Worm (Caenorhabditis elegans): ENCODE results near the gene str-230.
"Not testable (repeated sequence)": the region's sequence is repeated elsewhere in the genome, so short reads cannot be mapped to it uniquely, and the experiment has no call there.

Gene str-230

DNA sequence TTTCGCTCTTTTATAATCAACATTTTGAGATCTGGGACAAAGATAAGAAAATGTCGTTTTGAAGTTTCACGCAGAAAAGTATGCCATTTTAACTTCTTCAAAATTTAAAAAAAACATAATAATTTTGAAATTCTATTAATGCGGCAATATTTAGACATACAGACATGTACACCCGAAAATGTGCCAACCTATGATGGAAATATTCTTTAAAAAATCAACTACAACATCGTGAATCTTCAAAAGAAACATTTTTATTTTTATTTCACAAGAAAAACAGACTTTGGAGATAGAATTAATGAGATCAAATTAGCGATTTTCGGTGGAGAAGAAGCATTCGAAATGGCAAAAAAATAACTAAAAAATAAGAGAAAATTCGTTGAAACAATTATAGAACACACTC lies 4.5 kb upstream of the str-230 start, which contains the start of gene T16A9.5:
TSS of gene T16A9.5 (minus strand) at position 101 of the 400 bp plus-strand sequence.
- TF ChIP-seq sea-1 (GFP tag; conservative IDR thresholded peaks at IDR 0.05) (no peak), B0310.2 (tag; optimal IDR thresholded peaks at IDR 0.05) (no peak), ama-1 (optimal IDR thresholded peaks at IDR 0.05) (no peak), hnd-1 (tag; optimal IDR thresholded peaks at IDR 0.05) (no peak), ceh-13 (GFP tag; optimal IDR thresholded peaks at IDR 0.05) (no peak), ceh-36 (tag; optimal IDR thresholded peaks at IDR 0.05) (no peak), aly-1 (tag; optimal IDR thresholded peaks at IDR 0.05) (no peak), tbx-37 (GFP tag; conservative IDR thresholded peaks at IDR 0.05) (no peak)

DNA sequence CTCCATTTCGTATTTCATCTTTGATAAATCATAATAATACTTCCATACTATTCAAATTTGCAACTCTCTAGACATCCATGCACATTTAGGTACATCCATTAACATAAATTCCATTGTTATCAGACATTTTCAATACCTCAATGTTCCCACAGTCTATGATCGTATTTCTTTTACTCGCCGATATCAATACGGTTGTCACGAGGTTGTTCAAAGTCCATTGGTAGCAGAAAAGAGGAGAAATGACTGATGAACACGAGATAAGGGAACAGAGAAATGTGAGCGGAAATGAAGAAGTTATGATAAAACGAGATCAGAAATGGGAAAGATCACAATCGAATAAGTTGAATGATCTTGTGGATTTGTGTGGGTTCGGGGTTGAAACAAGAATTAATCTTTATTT lies 2.2 kb upstream of the str-230 start:
- TF ChIP-seq ceh-13 (GFP tag; optimal IDR thresholded peaks at IDR 0.05) (no peak), sea-1 (GFP tag; conservative IDR thresholded peaks at IDR 0.05) (no peak), tra-4 (tag; optimal IDR thresholded peaks at IDR 0.05) (no peak), B0310.2 (tag; optimal IDR thresholded peaks at IDR 0.05) (no peak), F13C5.2 (tag; optimal IDR thresholded peaks at IDR 0.05) (no peak)

ce11 chrV:14205214-14205613 lies 5.4 kb downstream of the str-230 start, which contains the start of gene T16A9.3:
TSS of gene T16A9.3 (plus strand) at chrV:14205514.
- not testable (repeated sequence) for TF ChIP-seq tbx-37 (GFP tag; conservative IDR thresholded peaks at IDR 0.05); hmg-4 (GFP tag; optimal IDR thresholded peaks at IDR 0.05); ceh-36 (tag; optimal IDR thresholded peaks at IDR 0.05)

DNA sequence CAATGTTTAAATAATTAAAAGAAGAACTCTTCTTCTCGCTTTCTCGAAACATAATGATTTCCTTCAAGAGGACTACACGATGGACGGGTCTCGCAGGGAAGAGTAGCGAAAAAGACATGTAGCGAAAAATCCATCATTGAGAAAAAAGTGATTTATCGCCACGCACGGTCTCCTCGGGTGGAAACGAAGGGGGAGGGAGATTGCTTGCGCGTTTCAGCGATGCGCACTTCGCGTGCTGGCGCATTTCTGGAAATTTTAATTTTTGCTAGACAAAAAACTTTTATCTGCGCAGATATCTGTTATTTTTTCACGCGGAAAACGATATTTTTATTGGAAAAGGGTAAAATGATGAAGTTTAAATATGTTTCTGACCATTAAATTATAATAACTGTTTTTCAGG lies 6.8 kb downstream of the str-230 start:
- 0 out of 2 replicates have a peak, but pooled peaks have one; percentile 42 for TF ChIP-seq tbx-11 (GFP tag; IDR thresholded peaks at IDR 0.05)

- TF ChIP-seq sea-1 (GFP tag; conservative IDR thresholded peaks at IDR 0.05), result no peak
- no peak for TF ChIP-seq hnd-1 (tag; optimal IDR thresholded peaks at IDR 0.05)
- TF ChIP-seq B0310.2 (tag; optimal IDR thresholded peaks at IDR 0.05), result no peak
- no peak for TF ChIP-seq tra-4 (tag; optimal IDR thresholded peaks at IDR 0.05)
- TF ChIP-seq ceh-36 (tag; optimal IDR thresholded peaks at IDR 0.05), result no peak
- no peak for TF ChIP-seq ama-1 (optimal IDR thresholded peaks at IDR 0.05)
- TF ChIP-seq ceh-13 (GFP tag; optimal IDR thresholded peaks at IDR 0.05), result no peak
- no peak for TF ChIP-seq ets-7 (tag; optimal IDR thresholded peaks at IDR 0.05)
- TF ChIP-seq pes-1 (GFP tag; IDR thresholded peaks at IDR 0.05), result no peak
- no peak for TF ChIP-seq aly-1 (tag; optimal IDR thresholded peaks at IDR 0.05)
- TF ChIP-seq F13C5.2 (tag; optimal IDR thresholded peaks at IDR 0.05), result no peak
- TF ChIP-seq flt-1 (GFP tag; IDR thresholded peaks at IDR 0.05), result no peak
- TF ChIP-seq tbx-11 (GFP tag; IDR thresholded peaks at IDR 0.05), result no peak
These were observed 10.6 kb downstream of the str-230 start for ce11 chrV:14200086-14200485.

DNA sequence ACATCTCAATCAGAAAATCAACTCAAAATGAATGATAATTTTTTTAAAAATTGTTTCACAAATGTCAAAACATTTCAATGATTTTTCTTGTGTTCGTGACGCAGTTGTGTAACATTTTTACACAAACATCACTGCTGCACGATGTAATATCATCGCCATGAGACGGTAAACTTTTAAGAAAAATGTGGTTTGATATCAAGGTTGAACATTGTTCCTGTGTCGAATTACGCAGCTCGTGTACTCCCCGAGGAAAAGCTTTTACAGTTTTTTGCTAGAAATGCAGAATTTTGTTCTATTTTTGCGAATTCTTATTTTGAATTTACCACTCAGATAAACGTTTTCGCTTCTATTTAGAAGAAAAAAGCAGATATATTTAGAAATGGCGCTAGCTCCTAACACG lies 13.0 kb downstream of the str-230 start:
- TF ChIP-seq ama-1 (optimal IDR thresholded peaks at IDR 0.05) (no peak), tra-4 (tag; optimal IDR thresholded peaks at IDR 0.05) (no peak), tbx-37 (GFP tag; conservative IDR thresholded peaks at IDR 0.05) (no peak), hmbx-1 (tag; optimal IDR thresholded peaks at IDR 0.05) (no peak), B0310.2 (tag; optimal IDR thresholded peaks at IDR 0.05) (no peak), scrt-1 (GFP tag; IDR thresholded peaks at IDR 0.05) (no peak), hnd-1 (tag; optimal IDR thresholded peaks at IDR 0.05) (no peak), ets-7 (tag; optimal IDR thresholded peaks at IDR 0.05) (no peak), sea-1 (GFP tag; conservative IDR thresholded peaks at IDR 0.05) (no peak)

- TF ChIP-seq ceh-13 (GFP tag; optimal IDR thresholded peaks at IDR 0.05), result no peak
- no peak for TF ChIP-seq B0310.2 (tag; optimal IDR thresholded peaks at IDR 0.05)
- TF ChIP-seq F13C5.2 (tag; optimal IDR thresholded peaks at IDR 0.05), result no peak
- TF ChIP-seq ama-1 (optimal IDR thresholded peaks at IDR 0.05), result no peak
- no peak for TF ChIP-seq hmg-4 (GFP tag; optimal IDR thresholded peaks at IDR 0.05)
- no peak for TF ChIP-seq hmbx-1 (tag; optimal IDR thresholded peaks at IDR 0.05)
- no peak for TF ChIP-seq tbx-37 (GFP tag; conservative IDR thresholded peaks at IDR 0.05)
These were observed 16.1 kb downstream of the str-230 start for ce11 chrV:14194514-14194913.

- TF ChIP-seq F13C5.2 (tag; optimal IDR thresholded peaks at IDR 0.05), result no peak
- no peak for TF ChIP-seq ama-1 (optimal IDR thresholded peaks at IDR 0.05)
- no peak for TF ChIP-seq ceh-13 (GFP tag; optimal IDR thresholded peaks at IDR 0.05)
- TF ChIP-seq aly-1 (tag; optimal IDR thresholded peaks at IDR 0.05), result no peak
- no peak for TF ChIP-seq hmbx-1 (tag; optimal IDR thresholded peaks at IDR 0.05)
- TF ChIP-seq B0310.2 (tag; optimal IDR thresholded peaks at IDR 0.05), result no peak
- no peak for TF ChIP-seq scrt-1 (GFP tag; IDR thresholded peaks at IDR 0.05)
- no peak for TF ChIP-seq tbx-11 (GFP tag; IDR thresholded peaks at IDR 0.05)
- TF ChIP-seq pes-1 (GFP tag; IDR thresholded peaks at IDR 0.05), result no peak
- TF ChIP-seq sea-1 (GFP tag; conservative IDR thresholded peaks at IDR 0.05), result no peak
- no peak for TF ChIP-seq ceh-36 (tag; optimal IDR thresholded peaks at IDR 0.05)
- TF ChIP-seq flt-1 (GFP tag; IDR thresholded peaks at IDR 0.05), result no peak
- no peak for TF ChIP-seq hnd-1 (tag; optimal IDR thresholded peaks at IDR 0.05)
These were observed 17.2 kb downstream of the str-230 start, which contains the start of gene atfs-1 for ce11 chrV:14193451-14193850. TSS of gene atfs-1 (plus strand) at chrV:14193663.

DNA sequence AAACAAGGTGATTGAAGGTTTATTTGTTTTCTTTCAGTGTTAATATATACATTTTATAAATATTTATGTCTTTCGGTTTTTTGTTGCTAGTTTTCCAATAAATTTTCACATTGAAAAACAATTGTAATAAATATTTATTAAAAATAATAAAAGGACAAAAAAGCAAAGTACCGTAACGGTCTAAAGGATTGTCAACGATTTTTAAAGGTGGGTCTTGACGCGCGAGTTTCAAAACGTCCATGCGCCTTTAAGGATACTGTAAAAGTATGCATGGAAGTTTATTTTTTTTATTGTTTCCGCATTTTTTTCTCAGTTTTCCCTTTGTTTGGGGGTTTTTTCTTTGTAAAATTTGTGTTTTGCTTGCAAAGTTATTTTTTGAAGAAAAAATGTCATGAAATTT lies 17.8 kb downstream of the str-230 start:
- no peak for TF ChIP-seq hmg-4 (GFP tag; optimal IDR thresholded peaks at IDR 0.05)
- TF ChIP-seq ceh-36 (tag; optimal IDR thresholded peaks at IDR 0.05), result no peak
- no peak for TF ChIP-seq sea-1 (GFP tag; conservative IDR thresholded peaks at IDR 0.05)
- no peak for TF ChIP-seq ceh-13 (GFP tag; optimal IDR thresholded peaks at IDR 0.05)
- TF ChIP-seq flt-1 (GFP tag; IDR thresholded peaks at IDR 0.05), result no peak

Measured in whole organism, early embryonic.